Worm (Caenorhabditis elegans) whole organism, L1 larva: ENCODE results near the gene Y17G9A.3.

Experiments used
- C04F5.9 ChIP-seq: sonication (generic microtip); optimal IDR thresholded peaks from 2 replicates; lab custom pipeline; 2016; ENCODE audit warnings: missing genetic modification characterization, missing compliant biosample characterization
- C34B4.2 ChIP-seq: sonication (generic microtip); optimal IDR thresholded peaks from 2 replicates; lab custom pipeline; 2017; ENCODE audit warnings: mild to moderate bottlenecking, missing genetic modification characterization, missing compliant biosample characterization
- F16B12.6 ChIP-seq: fragments of 150-350 bp; optimal IDR thresholded peaks from 2 replicates; lab custom pipeline; 2014; ENCODE audit warnings: missing biosample characterization, missing genetic modification characterization
- ama-1 ChIP-seq: fragments of 150-350 bp; optimal IDR thresholded peaks from 2 replicates; lab custom pipeline; 2014
- blmp-1 ChIP-seq: fragments of 150-350 bp; optimal IDR thresholded peaks from 2 replicates; lab custom pipeline; 2014; ENCODE audit warnings: missing biosample characterization, missing genetic modification characterization
- ceh-82 ChIP-seq, 3 experiments: fragments of 150-350 bp in 1 of 3; sonication (generic microtip) in 2 of 3; optimal IDR thresholded peaks; 2 replicates each; lab custom pipeline; 2014 to 2017; ENCODE audit warnings: missing biosample characterization in 3 of 3, missing genetic modification characterization in 3 of 3
- dpl-1 ChIP-seq, 3 experiments: fragments of 150-350 bp in 2 of 3; sonication (generic microtip) in 1 of 3; optimal IDR thresholded peaks; 2 replicates each; lab custom pipeline; 2014 to 2017; ENCODE audit warnings: missing biosample characterization in 3 of 3, missing genetic modification characterization in 3 of 3, missing genetic modification reagents in 3 of 3
- dsc-1 ChIP-seq: sonication (generic microtip); optimal IDR thresholded peaks from 2 replicates; lab custom pipeline; 2016; ENCODE audit warnings: mild to moderate bottlenecking, missing genetic modification characterization, missing compliant biosample characterization
- efl-1 ChIP-seq, 4 experiments: fragments of 150-350 bp; optimal IDR thresholded peaks in 3 of 4; peaks in 1 of 4; 1 replicate in 1 of 4; 2 replicates in 3 of 4; lab custom pipeline; 2014; ENCODE audit warnings: missing biosample characterization in 2 of 4, missing genetic modification characterization in 2 of 4, missing genetic modification reagents in 2 of 4
- egl-13 ChIP-seq: sonication (generic microtip); optimal IDR thresholded peaks from 2 replicates; lab custom pipeline; 2016; ENCODE audit warnings: missing genotype, missing genetic modification reagents, missing genetic modification characterization, missing compliant biosample characterization
- elt-3 ChIP-seq, 6 experiments: fragments of 150-350 bp in 1 of 6; sonication (generic microtip); optimal IDR thresholded peaks; 2 replicates each; lab custom pipeline; 2017 to 2018; ENCODE audit warnings: missing biosample characterization in 6 of 6, missing genetic modification characterization in 6 of 6, inconsistent platforms in 1 of 6
- fkh-4 ChIP-seq: sonication (generic microtip); optimal IDR thresholded peaks from 2 replicates; lab custom pipeline; 2016; ENCODE audit warnings: missing compliant biosample characterization, missing genetic modification characterization, borderline replicate concordance
- fkh-8 ChIP-seq: sonication (generic microtip); optimal IDR thresholded peaks from 2 replicates; lab custom pipeline; 2016; ENCODE audit warnings: mild to moderate bottlenecking, missing genetic modification characterization, missing compliant biosample characterization
- fos-1 ChIP-seq: fragments of 150-350 bp; optimal IDR thresholded peaks from 2 replicates; lab custom pipeline; 2014; ENCODE audit warnings: missing biosample characterization, missing genetic modification characterization
- grh-1 ChIP-seq: fragments of 200-800 bp; sonication (Bioruptor generic); IDR thresholded peaks from 2 replicates; pipeline ENCODE4 v1.3.6; 2022; ENCODE audit warnings: missing genetic modification reagents, missing genetic modification characterization, missing compliant biosample characterization
- hlh-17 ChIP-seq: fragments of 200-800 bp; sonication (Bioruptor generic); optimal IDR thresholded peaks from 2 replicates; lab custom pipeline; 2018; ENCODE audit warnings: missing genetic modification characterization, mild to moderate bottlenecking, missing compliant biosample characterization, moderate library complexity, borderline replicate concordance
- hlh-4 ChIP-seq: sonication (generic microtip); optimal IDR thresholded peaks from 2 replicates; lab custom pipeline; 2016; ENCODE audit warnings: mild to moderate bottlenecking, missing genetic modification characterization, missing compliant biosample characterization
- hpl-2 ChIP-seq: fragments of 150-350 bp; optimal IDR thresholded peaks from 2 replicates; lab custom pipeline; 2014; ENCODE audit warnings: missing biosample characterization, missing genetic modification reagents, missing genetic modification characterization
- irx-1 ChIP-seq: sonication (generic microtip); optimal IDR thresholded peaks from 2 replicates; lab custom pipeline; 2016; ENCODE audit warnings: missing genetic modification characterization, missing compliant biosample characterization
- isw-1 ChIP-seq: fragments of 200-800 bp; sonication (Bioruptor generic); IDR thresholded peaks from 2 replicates; pipeline ENCODE4 v1.3.6; 2022; ENCODE audit warnings: missing genetic modification characterization, missing compliant biosample characterization
- jun-1 ChIP-seq: fragments of 150-350 bp; optimal IDR thresholded peaks from 2 replicates; lab custom pipeline; 2014; ENCODE audit warnings: missing biosample characterization, missing genetic modification reagents, missing genetic modification characterization
- lin-14 ChIP-seq: fragments of 200-800 bp; sonication (Bioruptor generic); optimal IDR thresholded peaks from 2 replicates; lab custom pipeline; 2018; ENCODE audit warnings: mild to moderate bottlenecking, missing genetic modification characterization, moderate library complexity, missing compliant biosample characterization
- lin-15B ChIP-seq: fragments of 150-350 bp; sonication (generic microtip); optimal IDR thresholded peaks from 3 replicates; lab custom pipeline; 2014; ENCODE audit warnings: missing biosample characterization, missing genetic modification characterization
- lin-35 ChIP-seq, 2 experiments: fragments of 150-350 bp; optimal IDR thresholded peaks; 2 replicates each; lab custom pipeline; 2014; ENCODE audit warnings: missing biosample characterization in 2 of 2, missing genetic modification characterization in 2 of 2, missing genetic modification reagents in 2 of 2
- lin-39 ChIP-seq: fragments of 150-350 bp; optimal IDR thresholded peaks from 2 replicates; lab custom pipeline; 2014; ENCODE audit warnings: missing biosample characterization, missing genetic modification reagents, missing genetic modification characterization
- lsy-2 ChIP-seq, 2 experiments: fragments of 150-350 bp; optimal IDR thresholded peaks; 2 replicates each; lab custom pipeline; 2014; ENCODE audit warnings: missing biosample characterization in 2 of 2, missing genetic modification characterization in 2 of 2
- mab-9 ChIP-seq: fragments of 200-800 bp; sonication (Bioruptor generic); IDR thresholded peaks from 2 replicates; pipeline ENCODE4 v1.3.6; 2022; ENCODE audit warnings: missing genetic modification reagents, missing genetic modification characterization, missing compliant biosample characterization
- mdl-1 ChIP-seq, 2 experiments: fragments of 150-350 bp; optimal IDR thresholded peaks; 2 replicates each; lab custom pipeline; 2014 to 2017; ENCODE audit warnings: missing biosample characterization in 2 of 2, missing genetic modification characterization in 2 of 2, inconsistent platforms in 1 of 2
- mef-2 ChIP-seq: fragments of 150-350 bp; optimal IDR thresholded peaks from 2 replicates; lab custom pipeline; 2014; ENCODE audit warnings: missing biosample characterization, missing genetic modification characterization
- mep-1 ChIP-seq: fragments of 150-350 bp; optimal IDR thresholded peaks from 2 replicates; lab custom pipeline; 2014; ENCODE audit warnings: missing biosample characterization, missing genetic modification characterization
- nhr-11 ChIP-seq: fragments of 150-350 bp; optimal IDR thresholded peaks from 2 replicates; lab custom pipeline; 2014; ENCODE audit warnings: missing biosample characterization, missing genetic modification characterization
- nhr-19 ChIP-seq: fragments of 200-800 bp; sonication (Bioruptor generic); conservative IDR thresholded peaks from 2 replicates; pipeline ENCODE4 v1.3.6; 2022; ENCODE audit warnings: missing genetic modification characterization, missing compliant biosample characterization
- nhr-20 ChIP-seq: sonication (generic microtip); optimal IDR thresholded peaks from 2 replicates; lab custom pipeline; 2016; ENCODE audit warnings: mild to moderate bottlenecking, missing genetic modification characterization, missing compliant biosample characterization
- nhr-28 ChIP-seq: fragments of 150-350 bp; optimal IDR thresholded peaks from 2 replicates; lab custom pipeline; 2014; ENCODE audit warnings: missing biosample characterization, missing genetic modification characterization
- nhr-47 ChIP-seq: sonication (generic microtip); optimal IDR thresholded peaks from 2 replicates; lab custom pipeline; 2016; ENCODE audit warnings: mild to moderate bottlenecking, missing genetic modification characterization, moderate library complexity, missing compliant biosample characterization
- nhr-84 ChIP-seq: sonication (generic microtip); optimal IDR thresholded peaks from 2 replicates; lab custom pipeline; 2017; ENCODE audit warnings: missing biosample characterization, missing genetic modification characterization
- nhr-85 ChIP-seq: sonication (generic microtip); peaks from one replicate; lab custom pipeline; 2016; ENCODE audit warnings: missing genetic modification characterization, inconsistent platforms, missing compliant biosample characterization
- nhr-90 ChIP-seq: sonication (generic microtip); optimal IDR thresholded peaks from 2 replicates; lab custom pipeline; 2016; ENCODE audit warnings: mild to moderate bottlenecking, missing genetic modification characterization, missing compliant biosample characterization; ENCODE audit not compliant: poor library complexity
- pqm-1 ChIP-seq: sonication (generic microtip); optimal IDR thresholded peaks from 3 replicates; lab custom pipeline; 2017; ENCODE audit warnings: missing biosample characterization, missing genetic modification characterization
- rnt-1 ChIP-seq: sonication (generic microtip); optimal IDR thresholded peaks from 2 replicates; lab custom pipeline; 2016; ENCODE audit warnings: mild to moderate bottlenecking, missing genetic modification characterization, moderate library complexity, missing compliant biosample characterization
- skn-1 ChIP-seq: fragments of 150-350 bp; optimal IDR thresholded peaks from 2 replicates; lab custom pipeline; 2014; ENCODE audit warnings: missing biosample characterization, missing genetic modification characterization
- snpc-4 ChIP-seq: fragments of 150-350 bp; optimal IDR thresholded peaks from 2 replicates; lab custom pipeline; 2014; ENCODE audit warnings: missing biosample characterization, missing genetic modification characterization
- snu-23 ChIP-seq: sonication (generic microtip); optimal IDR thresholded peaks from 2 replicates; lab custom pipeline; 2016; ENCODE audit warnings: missing genetic modification characterization, missing compliant biosample characterization
- swsn-7 ChIP-seq: sonication (generic microtip); optimal IDR thresholded peaks from 2 replicates; lab custom pipeline; 2016; ENCODE audit warnings: missing genetic modification characterization, missing compliant biosample characterization
- tbx-2 ChIP-seq: sonication (generic microtip); optimal IDR thresholded peaks from 2 replicates; lab custom pipeline; 2016; ENCODE audit warnings: missing genetic modification characterization, missing compliant biosample characterization
- tlp-1 ChIP-seq: fragments of 150-350 bp; optimal IDR thresholded peaks from 2 replicates; lab custom pipeline; 2014; ENCODE audit warnings: missing biosample characterization, missing genetic modification characterization
- unc-130 ChIP-seq: fragments of 150-350 bp; optimal IDR thresholded peaks from 2 replicates; lab custom pipeline; 2017; ENCODE audit warnings: missing biosample characterization, missing genetic modification characterization, inconsistent platforms
- unc-30 ChIP-seq: sonication (generic microtip); optimal IDR thresholded peaks from 2 replicates; lab custom pipeline; 2017; ENCODE audit warnings: missing biosample characterization, missing genetic modification characterization
- unc-62 ChIP-seq: fragments of 150-350 bp; optimal IDR thresholded peaks from 2 replicates; lab custom pipeline; 2014; ENCODE audit warnings: missing biosample characterization, missing genetic modification reagents, missing genetic modification characterization
- unc-86 ChIP-seq: sonication (generic microtip); optimal IDR thresholded peaks from 2 replicates; lab custom pipeline; 2016; ENCODE audit warnings: missing genetic modification characterization, missing compliant biosample characterization
- zag-1 ChIP-seq: fragments of 150-350 bp; optimal IDR thresholded peaks from 2 replicates; lab custom pipeline; 2014; ENCODE audit warnings: missing biosample characterization, missing genetic modification characterization
- zip-4 ChIP-seq: fragments of 200-800 bp; sonication (Bioruptor generic); optimal IDR thresholded peaks from 2 replicates; lab custom pipeline; 2018; ENCODE audit warnings: mild to moderate bottlenecking, missing genetic modification characterization, moderate library complexity, missing compliant biosample characterization
- ztf-11 ChIP-seq, 2 experiments: sonication (generic microtip); optimal IDR thresholded peaks; 2 replicates each; lab custom pipeline; 2016 to 2017; ENCODE audit warnings: missing genetic modification characterization in 2 of 2, missing biosample characterization in 1 of 2, missing compliant biosample characterization in 1 of 2

Y17G9A.3 gene

ce11 chrIV:4810377-4810984 lies 48.0 kb downstream of the Y17G9A.3 start, which contains the start of gene eif-1.A:
Gene eif-1.A, plus strand, starts transcription at chrIV:4810934.
- TF ChIP-seq elt-3 (tag; optimal IDR thresholded peaks at IDR 0.05; lab: Kevin White, UChicago), result peak in 1 of 6 experiments; percentile 61
- TF ChIP-seq ama-1 (lab: Kevin White, UChicago), result no peak
- TF ChIP-seq ztf-11 (tag; optimal IDR thresholded peaks at IDR 0.05; lab: Kevin White, UChicago), result no peak
- no peak for TF ChIP-seq jun-1 (tag; lab: Kevin White, UChicago)
- TF ChIP-seq snpc-4 (tag; lab: Kevin White, UChicago), result no peak
- TF ChIP-seq nhr-84 (tag; lab: Kevin White, UChicago), result no peak
- peak; percentile 81 for TF ChIP-seq skn-1 (tag; lab: Kevin White, UChicago)
- peak; percentile 61 for TF ChIP-seq nhr-85 (tag; lab: Kevin White, UChicago)
- TF ChIP-seq irx-1 (tag; lab: Kevin White, UChicago), result no peak
- no peak for TF ChIP-seq unc-62
- peak; percentile 63 to 85 for TF ChIP-seq lsy-2 (tag; optimal IDR thresholded peaks at IDR 0.05; lab: Kevin White, UChicago)
- no peak for TF ChIP-seq zag-1 (tag; lab: Kevin White, UChicago)
- TF ChIP-seq nhr-28 (tag; lab: Kevin White, UChicago), result no peak
- TF ChIP-seq swsn-7 (tag; lab: Kevin White, UChicago), result peak; percentile 47
- TF ChIP-seq mef-2 (tag; lab: Kevin White, UChicago), result no peak
- TF ChIP-seq ceh-82 (tag; optimal IDR thresholded peaks at IDR 0.05; lab: Kevin White, UChicago), result peak; percentile 18 to 62 (median 43)
- peak; percentile 35 for TF ChIP-seq tbx-2
- TF ChIP-seq unc-130 (tag; lab: Kevin White, UChicago), result peak; percentile 72
- TF ChIP-seq fkh-8 (tag; lab: Kevin White, UChicago), result peak; percentile 34
- peak; percentile 75 for TF ChIP-seq snu-23 (GFP tag; lab: Kevin White, UChicago)
- TF ChIP-seq C34B4.2 (tag; lab: Kevin White, UChicago), result no peak
- no peak for TF ChIP-seq mdl-1 (tag; optimal IDR thresholded peaks at IDR 0.05; lab: Kevin White, UChicago)
- TF ChIP-seq lin-15B, result peak; percentile 59
- peak; percentile 54 to 75 for TF ChIP-seq lin-35 (GFP tag; optimal IDR thresholded peaks at IDR 0.05; lab: Kevin White, UChicago)
- TF ChIP-seq nhr-19, result no peak
- no peak for TF ChIP-seq zip-4 (GFP tag; lab: Kevin White, UChicago)
- peak; percentile 63 to 66 for TF ChIP-seq efl-1 (optimal IDR thresholded peaks at IDR 0.05; lab: Kevin White, UChicago)
- peak; percentile 69 to 96 for TF ChIP-seq efl-1 (GFP tag; optimal IDR thresholded peaks at IDR 0.05 in 1 of 2; lab: Kevin White, UChicago)
- no peak for TF ChIP-seq C04F5.9 (tag; lab: Kevin White, UChicago)
- TF ChIP-seq lin-14 (GFP tag; lab: Kevin White, UChicago), result no peak
- peak; percentile 13 for TF ChIP-seq egl-13 (tag; lab: Kevin White, UChicago)
- TF ChIP-seq mab-9, result no peak
- TF ChIP-seq fos-1 (tag; lab: Kevin White, UChicago), result peak; percentile 4
- TF ChIP-seq hlh-4 (tag; lab: Kevin White, UChicago), result no peak
- no peak for TF ChIP-seq blmp-1 (tag; lab: Kevin White, UChicago)
- no peak for TF ChIP-seq hlh-17
- TF ChIP-seq nhr-20 (tag; lab: Kevin White, UChicago), result peak; percentile 54
- TF ChIP-seq mep-1 (tag; lab: Kevin White, UChicago), result no peak
- TF ChIP-seq dsc-1, result no peak
- TF ChIP-seq lin-39 (tag; lab: Kevin White, UChicago), result peak; percentile 12
- peak; percentile 82 for TF ChIP-seq F16B12.6 (tag; lab: Kevin White, UChicago)
- TF ChIP-seq dpl-1 (GFP tag; optimal IDR thresholded peaks at IDR 0.05; lab: Kevin White, UChicago), result peak; percentile 54 to 72 (median 59)
- peak; percentile 54 for TF ChIP-seq nhr-90
- TF ChIP-seq grh-1 (GFP tag; lab: Robert Waterston, UW), result no peak
- peak; percentile 7 for TF ChIP-seq unc-86 (tag; lab: Kevin White, UChicago)
- TF ChIP-seq nhr-11 (tag; lab: Kevin White, UChicago), result no peak
- peak; percentile 26 for TF ChIP-seq hpl-2 (GFP tag; lab: Kevin White, UChicago)
- no peak for TF ChIP-seq unc-30 (tag; lab: Kevin White, UChicago)
- peak; percentile 51 for TF ChIP-seq rnt-1 (tag; lab: Kevin White, UChicago)
- TF ChIP-seq isw-1, result peak; percentile 28; the same call in 1 of the 2 replicates
- TF ChIP-seq tlp-1 (tag; lab: Kevin White, UChicago), result no peak
- peak; percentile 61 for TF ChIP-seq nhr-47 (tag; lab: Kevin White, UChicago)
- no peak for TF ChIP-seq pqm-1
- no peak for TF ChIP-seq fkh-4 (tag; lab: Kevin White, UChicago)
